Fruit fly (Drosophila melanogaster): Measurements from ENCODE around the gene Roc1a.

- TF ChIP-seq CG12219 (GFP tag; optimal IDR thresholded peaks at IDR 0.05) (no peak), D (optimal IDR thresholded peaks at IDR 0.05) (no peak), D (GFP tag; optimal IDR thresholded peaks at IDR 0.05) (no peak), CG10321 (GFP tag; IDR thresholded peaks at IDR 0.05) (no peak), CG5180 (GFP tag; optimal IDR thresholded peaks at IDR 0.05) (no peak), Mrtf (GFP tag; IDR thresholded peaks at IDR 0.05) (no peak), HmgD (GFP tag; optimal IDR thresholded peaks at IDR 0.05) (no peak), NK7.1 (GFP tag; optimal IDR thresholded peaks at IDR 0.05) (no peak), Hmr (GFP tag; optimal IDR thresholded peaks at IDR 0.05) (no peak), CG30020 (tag; optimal IDR thresholded peaks at IDR 0.05) (no peak), CG12659 (GFP tag; optimal IDR thresholded peaks at IDR 0.05) (no peak), CG17361 (GFP tag; IDR thresholded peaks at IDR 0.05) (no peak), CG1792 (GFP tag; optimal IDR thresholded peaks at IDR 0.05) (no peak)
Observed at dm6 chrX:656380-656925, 9.3 kb downstream of the Roc1a start.
